Worm (Caenorhabditis elegans) whole organism, late embryonic: Measurements from ENCODE around the gene acs-14.

Experiments
- ceh-14 ChIP-seq: sonication (generic microtip); optimal IDR thresholded peaks from 2 replicates; lab custom pipeline; 2016; ENCODE audit warnings: missing genotype, missing genetic modification characterization, missing compliant biosample characterization
- ets-4 ChIP-seq: sonication (generic microtip); optimal IDR thresholded peaks from 2 replicates; lab custom pipeline; 2016; ENCODE audit warnings: missing genetic modification characterization, missing compliant biosample characterization
- nhr-232 ChIP-seq: sonication (generic microtip); optimal IDR thresholded peaks from 2 replicates; lab custom pipeline; 2016; ENCODE audit warnings: missing genetic modification characterization, missing compliant biosample characterization
- tbx-2 ChIP-seq: sonication (generic microtip); optimal IDR thresholded peaks from 2 replicates; lab custom pipeline; 2016; ENCODE audit warnings: missing genetic modification characterization, missing compliant biosample characterization

DNA sequence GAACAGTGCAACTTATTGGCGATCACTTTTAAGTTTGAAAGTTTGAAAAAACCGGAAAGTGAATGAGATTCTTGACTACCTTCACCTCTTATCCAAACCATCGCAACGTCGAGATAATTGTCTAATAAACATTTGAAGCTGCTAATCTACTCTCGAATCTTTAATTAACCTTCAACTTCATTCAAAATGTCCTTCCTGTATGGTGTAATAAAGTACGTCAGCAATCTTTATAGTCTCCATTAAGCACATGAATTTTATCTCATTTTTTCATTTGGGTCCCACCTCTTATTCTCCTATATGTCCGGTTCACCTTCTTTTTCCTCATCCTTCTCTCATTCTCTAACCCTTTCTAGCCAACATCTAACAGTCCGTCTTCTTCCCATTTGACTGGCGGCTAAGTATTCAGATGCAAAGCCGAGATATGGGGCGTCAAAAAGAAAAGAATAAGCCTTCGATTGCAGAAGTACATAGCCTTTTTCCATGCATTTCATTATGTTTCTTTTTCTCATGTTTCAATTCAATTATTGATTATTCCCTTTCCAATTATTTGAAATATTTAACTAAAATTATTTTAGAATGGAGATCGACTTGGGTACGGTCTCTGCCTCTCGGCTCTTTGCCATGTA is 7.0 kb upstream of the acs-14 start, which contains the start of gene swt-5:
- TF ChIP-seq tbx-2 (tag; lab: Kevin White, UChicago) (no peak), ets-4 (no peak), nhr-232 (tag; lab: Kevin White, UChicago) (no peak), ceh-14 (tag; lab: Kevin White, UChicago) (no peak)
